Worm (Caenorhabditis elegans) whole organism, L3 larva: ENCODE results near the gene F17A2.16.

Experiments
- R02D3.7 ChIP-seq: fragments of 150-350 bp; optimal IDR thresholded peaks from 2 replicates; lab custom pipeline; 2014; ENCODE audit warnings: missing biosample characterization, missing genetic modification characterization
- aly-2 ChIP-seq: fragments of 150-350 bp; optimal IDR thresholded peaks from 2 replicates; lab custom pipeline; 2014; ENCODE audit warnings: missing biosample characterization, missing genetic modification characterization
- ceh-16 ChIP-seq: sonication (generic microtip); optimal IDR thresholded peaks from 2 replicates; lab custom pipeline; 2017; ENCODE audit warnings: missing biosample characterization, missing genetic modification characterization
- ceh-28 ChIP-seq: fragments of 150-350 bp; optimal IDR thresholded peaks from 2 replicates; lab custom pipeline; 2014; ENCODE audit warnings: missing biosample characterization, missing genetic modification reagents, missing genetic modification characterization
- ceh-82 ChIP-seq: fragments of 150-350 bp; optimal IDR thresholded peaks from 2 replicates; lab custom pipeline; 2014; ENCODE audit warnings: missing biosample characterization, missing genetic modification characterization
- ceh-9 ChIP-seq: sonication (generic microtip); optimal IDR thresholded peaks from 2 replicates; lab custom pipeline; 2018; ENCODE audit warnings: missing biosample characterization, missing genetic modification characterization
- daf-12 ChIP-seq: fragments of 150-350 bp; optimal IDR thresholded peaks from 2 replicates; lab custom pipeline; 2014; ENCODE audit warnings: missing biosample characterization, missing genetic modification reagents, missing genetic modification characterization
- egl-5 ChIP-seq: fragments of 150-350 bp; optimal IDR thresholded peaks from 2 replicates; lab custom pipeline; 2017; ENCODE audit warnings: missing biosample characterization, missing genetic modification reagents, missing genetic modification characterization, inconsistent platforms
- elt-2 ChIP-seq: sonication (generic microtip); optimal IDR thresholded peaks from 2 replicates; lab custom pipeline; 2016; ENCODE audit warnings: missing genetic modification reagents, mild to moderate bottlenecking, missing genetic modification characterization, missing compliant biosample characterization
- elt-3 ChIP-seq, 3 experiments: fragments of 150-350 bp in 1 of 3; sonication (generic microtip) in 2 of 3; optimal IDR thresholded peaks; 2 replicates in 2 of 3; 4 replicates in 1 of 3; lab custom pipeline; 2014 to 2017; ENCODE audit warnings: missing biosample characterization in 3 of 3, missing genetic modification characterization in 3 of 3
- fkh-2 ChIP-seq: fragments of 150-350 bp; optimal IDR thresholded peaks from 2 replicates; lab custom pipeline; 2014; ENCODE audit warnings: missing biosample characterization, missing genetic modification reagents, missing genetic modification characterization
- fos-1 ChIP-seq: fragments of 150-350 bp; optimal IDR thresholded peaks from 2 replicates; lab custom pipeline; 2014; ENCODE audit warnings: missing biosample characterization, missing genetic modification characterization
- hmg-11 ChIP-seq: sonication (generic microtip); optimal IDR thresholded peaks from 2 replicates; lab custom pipeline; 2016; ENCODE audit warnings: missing genetic modification characterization, missing compliant biosample characterization
- jun-1 ChIP-seq: fragments of 150-350 bp; optimal IDR thresholded peaks from 2 replicates; lab custom pipeline; 2014; ENCODE audit warnings: missing biosample characterization, missing genetic modification reagents, missing genetic modification characterization
- lin-15B ChIP-seq: fragments of 150-350 bp; optimal IDR thresholded peaks from 2 replicates; lab custom pipeline; 2014; ENCODE audit warnings: missing biosample characterization, missing genetic modification characterization
- lin-39 ChIP-seq: fragments of 150-350 bp; optimal IDR thresholded peaks from 2 replicates; lab custom pipeline; 2018; ENCODE audit warnings: missing biosample characterization, missing genetic modification reagents, missing genetic modification characterization
- lsy-12 ChIP-seq: sonication (generic microtip); optimal IDR thresholded peaks from 2 replicates; lab custom pipeline; 2016; ENCODE audit warnings: mild to moderate bottlenecking, missing genetic modification characterization, missing compliant biosample characterization
- mdl-1 ChIP-seq: fragments of 150-350 bp; optimal IDR thresholded peaks from 2 replicates; lab custom pipeline; 2014; ENCODE audit warnings: missing biosample characterization, missing genetic modification characterization
- mml-1 ChIP-seq: fragments of 150-350 bp; sonication (generic microtip); optimal IDR thresholded peaks from 3 replicates; lab custom pipeline; 2014; ENCODE audit warnings: missing biosample characterization, missing genetic modification characterization
- nfya-1 ChIP-seq: sonication (generic microtip); optimal IDR thresholded peaks from 2 replicates; lab custom pipeline; 2017; ENCODE audit warnings: missing genetic modification characterization, mild to moderate bottlenecking, missing compliant biosample characterization, antibody characterized with exemption, moderate library complexity; ENCODE audit not compliant: insufficient read depth
- nhr-12 ChIP-seq: fragments of 150-350 bp; optimal IDR thresholded peaks from 2 replicates; lab custom pipeline; 2014; ENCODE audit warnings: missing biosample characterization, missing genetic modification characterization
- nhr-237 ChIP-seq: fragments of 150-350 bp; optimal IDR thresholded peaks from 2 replicates; lab custom pipeline; 2014; ENCODE audit warnings: missing biosample characterization, missing genetic modification characterization
- nhr-25 ChIP-seq: sonication (generic microtip); optimal IDR thresholded peaks from 2 replicates; lab custom pipeline; 2017; ENCODE audit warnings: missing biosample characterization, missing genetic modification characterization
- nhr-28 ChIP-seq: fragments of 150-350 bp; optimal IDR thresholded peaks from 2 replicates; lab custom pipeline; 2014; ENCODE audit warnings: missing biosample characterization, missing genetic modification characterization
- nhr-43 ChIP-seq: sonication (generic microtip); optimal IDR thresholded peaks from 2 replicates; lab custom pipeline; 2016; ENCODE audit warnings: mild to moderate bottlenecking, missing genetic modification characterization, missing compliant biosample characterization; ENCODE audit not compliant: poor library complexity, severe bottlenecking
- nhr-67 ChIP-seq: fragments of 150-350 bp; optimal IDR thresholded peaks from 2 replicates; lab custom pipeline; 2014; ENCODE audit warnings: missing biosample characterization, missing genetic modification characterization
- nhr-76 ChIP-seq: fragments of 150-350 bp; sonication (generic microtip); optimal IDR thresholded peaks from 5 replicates; lab custom pipeline; 2014; ENCODE audit warnings: missing biosample characterization, missing genetic modification characterization
- pha-4 ChIP-seq: fragments of 150-350 bp; optimal IDR thresholded peaks from 2 replicates; lab custom pipeline; 2014; ENCODE audit warnings: missing biosample characterization, missing genetic modification reagents, missing genetic modification characterization
- pqm-1 ChIP-seq: fragments of 150-350 bp; optimal IDR thresholded peaks from 2 replicates; lab custom pipeline; 2017; ENCODE audit warnings: missing biosample characterization, missing genetic modification characterization, inconsistent platforms
- sea-2 ChIP-seq: fragments of 150-350 bp; sonication (generic microtip); optimal IDR thresholded peaks from 4 replicates; lab custom pipeline; 2014; ENCODE audit warnings: missing biosample characterization, missing genetic modification reagents, missing genetic modification characterization
- skn-1 ChIP-seq: fragments of 150-350 bp; optimal IDR thresholded peaks from 2 replicates; lab custom pipeline; 2014; ENCODE audit warnings: missing biosample characterization, missing genetic modification characterization
- snpc-4 ChIP-seq: fragments of 150-350 bp; optimal IDR thresholded peaks from 2 replicates; lab custom pipeline; 2014; ENCODE audit warnings: missing biosample characterization, missing genetic modification characterization
- tbx-2 ChIP-seq: sonication (generic microtip); optimal IDR thresholded peaks from 2 replicates; lab custom pipeline; 2016; ENCODE audit warnings: mild to moderate bottlenecking, missing genetic modification characterization, missing compliant biosample characterization
- unc-39 ChIP-seq: sonication (generic microtip); optimal IDR thresholded peaks from 4 replicates; lab custom pipeline; 2017; ENCODE audit warnings: missing biosample characterization, missing genetic modification characterization
- unc-62 ChIP-seq: fragments of 150-350 bp; sonication (generic microtip); optimal IDR thresholded peaks from 4 replicates; lab custom pipeline; 2014; ENCODE audit warnings: missing biosample characterization, missing genetic modification reagents, missing genetic modification characterization
- zag-1 ChIP-seq: fragments of 150-350 bp; optimal IDR thresholded peaks from 2 replicates; lab custom pipeline; 2014; ENCODE audit warnings: missing biosample characterization, missing genetic modification characterization
- ztf-11 ChIP-seq: fragments of 150-350 bp; optimal IDR thresholded peaks from 2 replicates; lab custom pipeline; 2014; ENCODE audit warnings: missing biosample characterization, missing genetic modification characterization
- ztf-4 ChIP-seq: fragments of 150-350 bp; optimal IDR thresholded peaks from 2 replicates; lab custom pipeline; 2014; ENCODE audit warnings: missing biosample characterization, missing genetic modification characterization

The F17A2.16 gene

DNA sequence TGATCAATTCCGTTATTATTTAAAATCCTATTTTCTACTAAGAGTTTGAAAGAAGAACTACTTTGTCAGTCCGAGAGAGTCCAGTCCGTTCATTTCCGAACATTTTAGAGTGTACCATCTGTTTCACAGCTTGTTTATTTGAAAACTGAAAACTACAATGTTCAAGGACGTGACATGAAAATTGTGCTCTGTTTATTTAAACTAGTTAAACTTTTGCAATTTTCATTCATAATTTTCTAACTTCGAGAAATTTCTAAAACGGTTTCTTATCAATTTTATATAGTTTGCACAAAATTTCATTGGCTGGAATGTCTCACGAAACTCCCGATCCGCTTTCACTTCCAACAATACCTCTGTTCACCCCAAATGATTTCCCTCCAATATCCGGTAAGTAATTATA is 27.8 kb upstream of the F17A2.16 start, which contains the start of gene C04B4.1:
C04B4.1 (plus strand) TSS at position 301 of the 400 bp plus-strand sequence.
- TF ChIP-seq nhr-67 (no peak), lin-39 (tag; lab: Kevin White, UChicago) (no peak), unc-62 (no peak), mdl-1 (no peak), nhr-237 (tag; lab: Kevin White, UChicago) (no peak), skn-1 (tag; lab: Kevin White, UChicago) (no peak)
- TF ChIP-seq, all 47 proteins: peak for 0

ce11 chrX:12282911-12283310 is 25.3 kb upstream of the F17A2.16 start, which contains the start of gene C04B4.2:
Gene C04B4.2, plus strand, starts transcription at chrX:12283281.
- no peak for TF ChIP-seq snpc-4
- no peak for TF ChIP-seq tbx-2
- TF ChIP-seq mdl-1, result no peak
- no peak for TF ChIP-seq nhr-12 (tag; lab: Kevin White, UChicago)
- no peak for TF ChIP-seq elt-3 (tag; optimal IDR thresholded peaks at IDR 0.05; lab: Kevin White, UChicago)
- TF ChIP-seq nfya-1 (tag; lab: Kevin White, UChicago), result no peak
- TF ChIP-seq fos-1 (tag; lab: Kevin White, UChicago), result no peak
- no peak for TF ChIP-seq R02D3.7 (tag; lab: Kevin White, UChicago)
- TF ChIP-seq fkh-2, result no peak
- TF ChIP-seq nhr-28 (tag; lab: Kevin White, UChicago), result no peak
- no peak for TF ChIP-seq ceh-16 (tag; lab: Kevin White, UChicago)

- no peak for TF ChIP-seq pqm-1 (tag; lab: Kevin White, UChicago)
- TF ChIP-seq daf-12 (tag; lab: Kevin White, UChicago), result no peak
- TF ChIP-seq ceh-28 (tag; lab: Kevin White, UChicago), result no peak
- TF ChIP-seq nhr-67, result no peak
- no peak for TF ChIP-seq nhr-76 (tag; lab: Kevin White, UChicago)
- no peak for TF ChIP-seq lin-15B (tag; lab: Kevin White, UChicago)
- TF ChIP-seq, all 47 proteins: peak for 0
Measured at ce11 chrX:12284161-12284560, 24.1 kb upstream of the F17A2.16 start.

ce11 chrX:12285496-12285895 is 22.8 kb upstream of the F17A2.16 start, which contains the start of gene lips-2:
Gene lips-2, plus strand, starts transcription at chrX:12285796.
- TF ChIP-seq fkh-2, result no peak
- TF ChIP-seq lsy-12 (tag; lab: Kevin White, UChicago), result no peak
- no peak for TF ChIP-seq skn-1 (tag; lab: Kevin White, UChicago)
- TF ChIP-seq lin-15B (tag; lab: Kevin White, UChicago), result no peak
- TF ChIP-seq daf-12 (tag; lab: Kevin White, UChicago), result no peak
- no peak for TF ChIP-seq unc-39 (tag; lab: Kevin White, UChicago)
- TF ChIP-seq ceh-82 (tag; lab: Kevin White, UChicago), result no peak
- TF ChIP-seq unc-62, result no peak
- no peak for TF ChIP-seq nhr-28 (tag; lab: Kevin White, UChicago)
- TF ChIP-seq nhr-43, result no peak
- no peak for TF ChIP-seq sea-2 (GFP tag; lab: Kevin White, UChicago)
- no peak for TF ChIP-seq zag-1 (tag; lab: Kevin White, UChicago)
- TF ChIP-seq R02D3.7 (tag; lab: Kevin White, UChicago), result no peak
- no peak for TF ChIP-seq ceh-9 (tag; lab: Kevin White, UChicago)
- no peak for TF ChIP-seq fos-1 (tag; lab: Kevin White, UChicago)
- no peak for TF ChIP-seq nhr-67
- TF ChIP-seq ceh-28 (tag; lab: Kevin White, UChicago), result no peak
- TF ChIP-seq elt-3 (tag; optimal IDR thresholded peaks at IDR 0.05; lab: Kevin White, UChicago), result no peak
- TF ChIP-seq tbx-2, result no peak
- TF ChIP-seq nfya-1 (tag; lab: Kevin White, UChicago), result no peak

ce11 chrX:12288254-12288653 is 20.0 kb upstream of the F17A2.16 start, which contains the start of gene C04B4.5:
Gene C04B4.5, minus strand, starts transcription at chrX:12288354.
- TF ChIP-seq egl-5 (tag; lab: Kevin White, UChicago) (no peak), fkh-2 (no peak), jun-1 (tag; lab: Kevin White, UChicago) (no peak), unc-62 (no peak), aly-2 (no peak), mml-1 (no peak), ceh-82 (tag; lab: Kevin White, UChicago) (no peak), hmg-11 (tag; lab: Kevin White, UChicago) (no peak), nhr-28 (tag; lab: Kevin White, UChicago) (no peak), tbx-2 (no peak), pha-4 (tag; lab: Kevin White, UChicago) (no peak), fos-1 (tag; lab: Kevin White, UChicago) (no peak), ztf-11 (no peak), nhr-76 (tag; lab: Kevin White, UChicago) (no peak), elt-2 (tag; lab: Kevin White, UChicago) (no peak), nhr-25 (tag; lab: Kevin White, UChicago) (no peak), ztf-4 (no peak), pqm-1 (tag; lab: Kevin White, UChicago) (no peak), nhr-237 (tag; lab: Kevin White, UChicago) (no peak)
- TF ChIP-seq, all 47 proteins: peak for 0
